Worm (Caenorhabditis elegans) whole organism, L4 larva: ENCODE results near the gene nas-4.
A peak's percentile ranks its signal among the peaks of the same experiment; 100 is the strongest.

Experiments
- F10B5.3 ChIP-seq: sonication (generic microtip); optimal IDR thresholded peaks from 2 replicates; lab custom pipeline; 2016; ENCODE audit warnings: mild to moderate bottlenecking, missing genetic modification characterization, missing compliant biosample characterization
- F26F4.8 ChIP-seq: fragments of 200-800 bp; sonication (Bioruptor generic); conservative IDR thresholded peaks from 2 replicates; pipeline ENCODE4 v1.3.6; 2022; ENCODE audit warnings: missing genetic modification characterization, missing compliant biosample characterization
- T26A8.4 ChIP-seq: fragments of 200-800 bp; sonication (Bioruptor generic); IDR thresholded peaks from 2 replicates; pipeline ENCODE4 v1.3.6; 2022; ENCODE audit warnings: missing genetic modification characterization, missing compliant biosample characterization
- Y105C5A.15 ChIP-seq: fragments of 200-800 bp; sonication (Bioruptor generic); IDR thresholded peaks from 2 replicates; pipeline ENCODE4 v1.3.6; 2022; ENCODE audit warnings: missing genetic modification characterization, missing compliant biosample characterization
- Y5F2A.4 ChIP-seq: fragments of 200-800 bp; sonication (Bioruptor generic); optimal IDR thresholded peaks from 2 replicates; lab custom pipeline; 2018; ENCODE audit warnings: mild to moderate bottlenecking, missing genetic modification characterization, missing compliant biosample characterization
- Y75B8A.6 ChIP-seq: fragments of 200-800 bp; sonication (Bioruptor generic); IDR thresholded peaks from 2 replicates; pipeline ENCODE4 v1.3.6; 2022; ENCODE audit warnings: missing genetic modification reagents, missing genetic modification characterization, missing compliant biosample characterization
- aha-1 ChIP-seq: fragments of 150-350 bp; peaks from one replicate; lab custom pipeline; 2014; ENCODE audit warnings: missing biosample characterization, missing genetic modification characterization
- ama-1 ChIP-seq: fragments of 150-350 bp; optimal IDR thresholded peaks from 2 replicates; lab custom pipeline; 2014; ENCODE audit warnings: inconsistent platforms, mixed read lengths
- attf-4 ChIP-seq: sonication (generic microtip); optimal IDR thresholded peaks from 3 replicates; lab custom pipeline; 2017; ENCODE audit warnings: missing biosample characterization, missing genetic modification characterization
- ceh-62 ChIP-seq: sonication (generic microtip); optimal IDR thresholded peaks from 2 replicates; lab custom pipeline; 2017; ENCODE audit warnings: missing biosample characterization, missing genetic modification characterization
- ces-1 ChIP-seq: fragments of 150-350 bp; sonication (generic microtip); optimal IDR thresholded peaks from 4 replicates; lab custom pipeline; 2014; ENCODE audit warnings: missing biosample characterization, missing genetic modification reagents, missing genetic modification characterization
- cey-2 ChIP-seq: sonication (generic microtip); optimal IDR thresholded peaks from 3 replicates; lab custom pipeline; 2017; ENCODE audit warnings: missing genetic modification characterization, mild to moderate bottlenecking, missing compliant biosample characterization, antibody characterized with exemption, borderline replicate concordance; ENCODE audit not compliant: insufficient read depth
- ctbp-1 ChIP-seq: fragments of 200-800 bp; sonication (Bioruptor generic); IDR thresholded peaks from 2 replicates; pipeline ENCODE4 v1.3.6; 2022; ENCODE audit warnings: missing genetic modification reagents, missing genetic modification characterization, missing compliant biosample characterization
- daf-12 ChIP-seq: fragments of 150-350 bp; optimal IDR thresholded peaks from 2 replicates; lab custom pipeline; 2014; ENCODE audit warnings: missing biosample characterization, missing genetic modification reagents, missing genetic modification characterization
- daf-16 ChIP-seq, 3 experiments: sonication (generic microtip); optimal IDR thresholded peaks; 2 replicates each; lab custom pipeline; 2016 to 2017; ENCODE audit warnings: missing genetic modification characterization in 3 of 3, missing genetic modification reagents in 3 of 3, mild to moderate bottlenecking in 2 of 3, missing compliant biosample characterization in 2 of 3, missing biosample characterization in 1 of 3, moderate library complexity in 1 of 3
- daf-19 ChIP-seq: fragments of 200-800 bp; sonication (Bioruptor generic); conservative IDR thresholded peaks from 2 replicates; pipeline ENCODE4 v1.3.6; 2022; ENCODE audit warnings: missing genetic modification characterization, missing compliant biosample characterization
- dmd-6 ChIP-seq: fragments of 200-800 bp; sonication (Bioruptor generic); IDR thresholded peaks from 2 replicates; pipeline ENCODE4 v1.3.6; 2022; ENCODE audit warnings: missing genetic modification reagents, missing genetic modification characterization, missing compliant biosample characterization
- dve-1 ChIP-seq: sonication (generic microtip); optimal IDR thresholded peaks from 2 replicates; lab custom pipeline; 2017; ENCODE audit warnings: antibody characterized with exemption, mild to moderate bottlenecking, missing genetic modification characterization, missing compliant biosample characterization; ENCODE audit not compliant: insufficient read depth
- fos-1 ChIP-seq: fragments of 150-350 bp; optimal IDR thresholded peaks from 2 replicates; lab custom pipeline; 2014; ENCODE audit warnings: missing biosample characterization, missing genetic modification characterization
- gei-8 ChIP-seq: fragments of 200-800 bp; sonication (Bioruptor generic); optimal IDR thresholded peaks from 2 replicates; lab custom pipeline; 2018; ENCODE audit warnings: mild to moderate bottlenecking, missing genetic modification characterization, missing compliant biosample characterization
- hlh-11 ChIP-seq: fragments of 200-800 bp; sonication (Bioruptor generic); optimal IDR thresholded peaks from 2 replicates; lab custom pipeline; 2018; ENCODE audit warnings: mild to moderate bottlenecking, missing genetic modification characterization, missing compliant biosample characterization
- hlh-30 ChIP-seq: sonication (generic microtip); optimal IDR thresholded peaks from 2 replicates; lab custom pipeline; 2017; ENCODE audit warnings: antibody characterized with exemption, mild to moderate bottlenecking, missing genetic modification characterization, missing compliant biosample characterization; ENCODE audit not compliant: insufficient read depth
- hmg-1.1 ChIP-seq: fragments of 200-800 bp; sonication (Bioruptor generic); IDR thresholded peaks from 2 replicates; pipeline ENCODE4 v1.3.6; 2022; ENCODE audit warnings: missing genetic modification reagents, missing genetic modification characterization, missing compliant biosample characterization
- jun-1 ChIP-seq: fragments of 150-350 bp; optimal IDR thresholded peaks from 2 replicates; lab custom pipeline; 2014; ENCODE audit warnings: missing biosample characterization, missing genetic modification reagents, missing genetic modification characterization
- lim-7 ChIP-seq: fragments of 200-800 bp; sonication (Bioruptor generic); IDR thresholded peaks from 2 replicates; pipeline ENCODE4 v1.3.6; 2022; ENCODE audit warnings: missing genetic modification characterization, missing compliant biosample characterization
- lin-13 ChIP-seq: fragments of 150-350 bp; optimal IDR thresholded peaks from 2 replicates; lab custom pipeline; 2014; ENCODE audit warnings: missing biosample characterization, missing genetic modification reagents, missing genetic modification characterization
- lin-38 ChIP-seq: fragments of 200-800 bp; sonication (Bioruptor generic); IDR thresholded peaks from 2 replicates; pipeline ENCODE4 v1.3.6; 2022; ENCODE audit warnings: missing genetic modification reagents, missing genetic modification characterization, missing compliant biosample characterization
- lin-39 ChIP-seq: fragments of 150-350 bp; optimal IDR thresholded peaks from 2 replicates; lab custom pipeline; 2014; ENCODE audit warnings: missing biosample characterization, missing genetic modification reagents, missing genetic modification characterization
- lir-3 ChIP-seq: sonication (generic microtip); optimal IDR thresholded peaks from 2 replicates; lab custom pipeline; 2016; ENCODE audit warnings: mild to moderate bottlenecking, missing genetic modification characterization, missing compliant biosample characterization
- mdl-1 ChIP-seq, 2 experiments: fragments of 150-350 bp in 1 of 2; sonication (generic microtip) in 1 of 2; optimal IDR thresholded peaks; 2 replicates each; lab custom pipeline; 2014 to 2017; ENCODE audit warnings: missing biosample characterization in 2 of 2, missing genetic modification characterization in 2 of 2
- mdt-29 ChIP-seq: fragments of 200-800 bp; sonication (Bioruptor generic); IDR thresholded peaks from 2 replicates; pipeline ENCODE4 v1.3.6; 2022; ENCODE audit warnings: missing genetic modification reagents, missing genetic modification characterization, missing compliant biosample characterization
- mep-1 ChIP-seq: fragments of 150-350 bp; sonication (generic microtip); optimal IDR thresholded peaks from 3 replicates; lab custom pipeline; 2014; ENCODE audit warnings: missing biosample characterization, missing genetic modification characterization
- mes-2 ChIP-seq: sonication (generic microtip); optimal IDR thresholded peaks from 2 replicates; lab custom pipeline; 2016; ENCODE audit warnings: missing genotype, mild to moderate bottlenecking, missing genetic modification characterization, missing compliant biosample characterization; ENCODE audit not compliant: poor library complexity, severe bottlenecking
- nhr-10 ChIP-seq: fragments of 150-350 bp; optimal IDR thresholded peaks from 2 replicates; lab custom pipeline; 2014; ENCODE audit warnings: missing biosample characterization, missing genetic modification characterization
- nhr-102 ChIP-seq: sonication (generic microtip); optimal IDR thresholded peaks from 2 replicates; lab custom pipeline; 2016; ENCODE audit warnings: mild to moderate bottlenecking, missing genetic modification characterization, moderate library complexity, missing compliant biosample characterization
- nhr-111 ChIP-seq: fragments of 200-800 bp; sonication (Bioruptor generic); optimal IDR thresholded peaks from 2 replicates; lab custom pipeline; 2018; ENCODE audit warnings: mild to moderate bottlenecking, missing genetic modification characterization, missing compliant biosample characterization
- nhr-42 ChIP-seq: fragments of 200-800 bp; sonication (Bioruptor generic); IDR thresholded peaks from 2 replicates; pipeline ENCODE4 v1.3.6; 2022; ENCODE audit warnings: missing genetic modification characterization, missing compliant biosample characterization
- nhr-48 ChIP-seq: sonication (generic microtip); optimal IDR thresholded peaks from 2 replicates; lab custom pipeline; 2016; ENCODE audit warnings: mild to moderate bottlenecking, missing genetic modification characterization, missing compliant biosample characterization
- nhr-6 ChIP-seq: fragments of 150-350 bp; optimal IDR thresholded peaks from 2 replicates; lab custom pipeline; 2014; ENCODE audit warnings: missing biosample characterization, missing genetic modification characterization
- nhr-76 ChIP-seq: fragments of 150-350 bp; optimal IDR thresholded peaks from 2 replicates; lab custom pipeline; 2014; ENCODE audit warnings: missing biosample characterization, missing genetic modification characterization
- nhr-77 ChIP-seq: fragments of 150-350 bp; optimal IDR thresholded peaks from 2 replicates; lab custom pipeline; 2014; ENCODE audit warnings: missing biosample characterization, missing genetic modification characterization
- php-3 ChIP-seq: fragments of 200-800 bp; sonication (Bioruptor generic); IDR thresholded peaks from 2 replicates; pipeline ENCODE4 v1.3.6; 2022; ENCODE audit warnings: missing genetic modification reagents, missing genetic modification characterization, missing compliant biosample characterization
- rbr-2 ChIP-seq: sonication (generic microtip); optimal IDR thresholded peaks from 2 replicates; lab custom pipeline; 2016; ENCODE audit warnings: missing genotype, missing genetic modification characterization, missing compliant biosample characterization
- set-16 ChIP-seq: fragments of 200-800 bp; sonication (Bioruptor generic); IDR thresholded peaks from 2 replicates; pipeline ENCODE4 v1.3.6; 2022; ENCODE audit warnings: missing genetic modification reagents, missing genetic modification characterization, missing compliant biosample characterization
- spr-1 ChIP-seq: sonication (generic microtip); optimal IDR thresholded peaks from 2 replicates; lab custom pipeline; 2016; ENCODE audit warnings: mild to moderate bottlenecking, missing genetic modification characterization, missing compliant biosample characterization
- tra-1 ChIP-seq: fragments of 200-800 bp; sonication (Bioruptor generic); IDR thresholded peaks from 2 replicates; pipeline ENCODE4 v1.3.6; 2022; ENCODE audit warnings: missing genetic modification reagents, missing genetic modification characterization, missing compliant biosample characterization
- unc-62 ChIP-seq, 3 experiments: fragments of 150-350 bp in 1 of 3; sonication (generic microtip); optimal IDR thresholded peaks in 2 of 3; peaks in 1 of 3; 1 replicate in 1 of 3; 2 replicates in 2 of 3; lab custom pipeline; 2014 to 2017; ENCODE audit warnings: missing biosample characterization in 3 of 3, missing genetic modification characterization in 3 of 3, missing genetic modification reagents in 3 of 3, missing genotype in 1 of 3
- zfp-3 ChIP-seq: fragments of 200-800 bp; sonication (Bioruptor generic); conservative IDR thresholded peaks from 2 replicates; pipeline ENCODE4 v1.3.6; 2022; ENCODE audit warnings: missing genetic modification reagents, missing genetic modification characterization, missing compliant biosample characterization
- ztf-7 ChIP-seq: fragments of 150-350 bp; optimal IDR thresholded peaks from 2 replicates; lab custom pipeline; 2014; ENCODE audit warnings: missing biosample characterization, missing genetic modification characterization

Gene nas-4

ce11 chrIII:6415306-6415973 lies at the start of gene nas-4:
nas-4 (minus strand) TSS chrIII:6415656.
- TF ChIP-seq nhr-102 (tag; lab: Kevin White, UChicago) = peak; percentile 67
- TF ChIP-seq fos-1 (tag; lab: Kevin White, UChicago) = peak; percentile 28
- no peak for TF ChIP-seq ctbp-1 (GFP tag; lab: Robert Waterston, UW)
- peak; percentile 77 for TF ChIP-seq ama-1 (lab: Kevin White, UChicago)
- no peak for TF ChIP-seq nhr-6
- TF ChIP-seq daf-12 (tag; lab: Kevin White, UChicago) = no peak
- TF ChIP-seq nhr-76 (tag; lab: Kevin White, UChicago) = no peak
- TF ChIP-seq Y75B8A.6 (GFP tag; lab: Robert Waterston, UW) = no peak
- TF ChIP-seq jun-1 = no peak
- TF ChIP-seq F10B5.3 (tag; lab: Kevin White, UChicago) = no peak
- TF ChIP-seq lir-3 = no peak
- TF ChIP-seq gei-8 (GFP tag; lab: Kevin White, UChicago) = peak; percentile 0
- peak; percentile 71 for TF ChIP-seq mep-1
- no peak for TF ChIP-seq Y5F2A.4 (GFP tag; lab: Kevin White, UChicago)
- no peak for TF ChIP-seq ceh-62
- TF ChIP-seq ces-1 (GFP tag; lab: Kevin White, UChicago) = no peak
- 0 out of 2 replicates have a peak, but pooled peaks have one; percentile 36 for TF ChIP-seq lim-7 (GFP tag; lab: Robert Waterston, UW)
- no peak for TF ChIP-seq aha-1 (tag; lab: Kevin White, UChicago)
- no peak for TF ChIP-seq lin-13 (GFP tag; lab: Kevin White, UChicago)
- no peak for TF ChIP-seq F26F4.8
- TF ChIP-seq spr-1 = peak; percentile 40
- no peak for TF ChIP-seq nhr-42 (GFP tag; lab: Robert Waterston, UW)
- TF ChIP-seq rbr-2 = no peak
- no peak for TF ChIP-seq tra-1
- peak; percentile 41 for TF ChIP-seq nhr-48
- TF ChIP-seq attf-4 (tag; lab: Kevin White, UChicago) = no peak
- TF ChIP-seq hmg-1.1 (GFP tag; lab: Robert Waterston, UW) = peak; percentile 43; the same call in 1 of the 2 replicates
- TF ChIP-seq mdt-29 (GFP tag; lab: Robert Waterston, UW) = peak; percentile 35; the same call in 1 of the 2 replicates
- no peak for TF ChIP-seq cey-2
- TF ChIP-seq nhr-77 (tag; lab: Kevin White, UChicago) = no peak
- TF ChIP-seq Y105C5A.15 (GFP tag; lab: Robert Waterston, UW) = no peak
- no peak for TF ChIP-seq T26A8.4
- TF ChIP-seq zfp-3 = no peak; the same call in 1 of the 2 replicates
- TF ChIP-seq ztf-7 = no peak
- TF ChIP-seq mdl-1 (tag; optimal IDR thresholded peaks at IDR 0.05; lab: Kevin White, UChicago) = no peak
- peak; percentile 70 for TF ChIP-seq nhr-10
- peak in 1 of 2 experiments; percentile 56 for TF ChIP-seq unc-62 (GFP tag; optimal IDR thresholded peaks at IDR 0.05 in 1 of 2; lab: Kevin White, UChicago)
- no peak for TF ChIP-seq unc-62 (tag; optimal IDR thresholded peaks at IDR 0.05; lab: Kevin White, UChicago)
- no peak for TF ChIP-seq hlh-30 (tag; lab: Kevin White, UChicago)
- TF ChIP-seq lin-39 = no peak
- no peak for TF ChIP-seq daf-16 (GFP tag; optimal IDR thresholded peaks at IDR 0.05; lab: Kevin White, UChicago)
- no peak for TF ChIP-seq daf-16 (tag; optimal IDR thresholded peaks at IDR 0.05; lab: Kevin White, UChicago)
- TF ChIP-seq php-3 (GFP tag; lab: Robert Waterston, UW) = no peak
- TF ChIP-seq hlh-11 (tag; lab: Kevin White, UChicago) = peak; percentile 13
- peak; percentile 41 for TF ChIP-seq mes-2
- TF ChIP-seq dve-1 (tag; lab: Kevin White, UChicago) = peak; percentile 32
- no peak for TF ChIP-seq daf-19 (GFP tag; lab: Robert Waterston, UW)
- peak; percentile 24; the same call in 1 of the 2 replicates for TF ChIP-seq lin-38
- TF ChIP-seq nhr-111 (GFP tag; lab: Kevin White, UChicago) = no peak
- TF ChIP-seq dmd-6 (GFP tag; lab: Robert Waterston, UW) = peak; percentile 19; the same call in 1 of the 2 replicates
- no peak for TF ChIP-seq set-16 (GFP tag; lab: Robert Waterston, UW)
